ENCODE assay signal across 5 worm cellular contexts in the genomic region with DNA sequence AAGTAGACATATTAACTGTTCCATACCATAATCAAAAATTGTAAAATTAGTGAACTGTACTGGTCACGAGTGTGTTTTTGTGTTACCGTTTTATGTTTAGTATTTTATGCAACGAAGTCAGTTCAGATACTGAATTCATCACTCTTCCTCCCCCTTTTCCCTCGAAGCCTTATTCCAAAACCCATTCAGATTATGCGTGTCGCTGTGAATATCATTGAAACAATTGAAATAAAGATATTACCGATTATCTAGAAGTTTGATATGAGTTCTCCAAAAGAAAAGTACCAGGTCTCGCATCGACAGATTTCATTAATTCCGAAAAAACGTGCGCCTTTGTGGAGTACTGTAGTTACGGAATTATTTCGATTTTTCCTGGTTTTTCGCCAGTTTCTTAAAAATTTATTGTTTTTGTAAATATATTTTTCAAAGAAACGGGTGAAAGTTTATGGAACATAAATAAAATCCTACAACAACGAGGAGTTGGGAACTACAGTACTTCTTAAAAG.
TF ChIP-seq lines count a peak whose summit lies in the region.

No protein-coding gene starts in this region.

TF ChIP-seq in whole organism, L1 larva, 84 proteins besides CTCF, POLR2A, EP300 and RAD21:
- TF ChIP-seq nhr-71 (tag; optimal IDR thresholded peaks at IDR 0.05; lab: Kevin White, UChicago), result no peak
- no peak for TF ChIP-seq hlh-17 (GFP tag; optimal IDR thresholded peaks at IDR 0.05; lab: Kevin White, UChicago; ENCODE audit: borderline replicate concordance)
- TF ChIP-seq efl-1 (optimal IDR thresholded peaks at IDR 0.05; lab: Kevin White, UChicago), result no peak
- TF ChIP-seq efl-1 (GFP tag; optimal IDR thresholded peaks at IDR 0.05 in 1 of 2; lab: Kevin White, UChicago), result peak in 1 of 2 experiments; percentile 85
- peak; percentile 0 for TF ChIP-seq blmp-1 (tag; optimal IDR thresholded peaks at IDR 0.05; lab: Kevin White, UChicago)
- no peak for TF ChIP-seq lsy-2 (tag; optimal IDR thresholded peaks at IDR 0.05; lab: Kevin White, UChicago)

TF ChIP-seq in whole organism, L2 larva, 48 proteins besides CTCF, POLR2A, EP300 and RAD21:
- TF ChIP-seq ama-1 (optimal IDR thresholded peaks at IDR 0.05; lab: Kevin White, UChicago) (peak; percentile 59), lin-39 (tag; optimal IDR thresholded peaks at IDR 0.05; lab: Kevin White, UChicago) (no peak), ztf-4 (tag; optimal IDR thresholded peaks at IDR 0.05; lab: Kevin White, UChicago) (peak; percentile 35)

TF ChIP-seq in whole organism, L3 larva, 47 proteins besides CTCF, POLR2A, EP300 and RAD21:
- no peak for TF ChIP-seq sea-2 (GFP tag; optimal IDR thresholded peaks at IDR 0.05; lab: Kevin White, UChicago)
- TF ChIP-seq ceh-16 (tag; optimal IDR thresholded peaks at IDR 0.05; lab: Kevin White, UChicago), result no peak
- no peak for TF ChIP-seq egl-27 (tag; optimal IDR thresholded peaks at IDR 0.05; lab: Kevin White, UChicago)
- peak; percentile 4 for TF ChIP-seq elt-2 (tag; optimal IDR thresholded peaks at IDR 0.05; lab: Kevin White, UChicago)
- TF ChIP-seq nhr-76 (tag; optimal IDR thresholded peaks at IDR 0.05; lab: Kevin White, UChicago), result no peak
- no peak for TF ChIP-seq tbx-2 (tag; optimal IDR thresholded peaks at IDR 0.05; lab: Kevin White, UChicago)
- no peak for TF ChIP-seq unc-62 (GFP tag; optimal IDR thresholded peaks at IDR 0.05; lab: Kevin White, UChicago)
- no peak for TF ChIP-seq eor-1 (tag; optimal IDR thresholded peaks at IDR 0.05; lab: Kevin White, UChicago)
- TF ChIP-seq R02D3.7 (tag; optimal IDR thresholded peaks at IDR 0.05; lab: Kevin White, UChicago), result no peak
- TF ChIP-seq ztf-4 (tag; optimal IDR thresholded peaks at IDR 0.05; lab: Kevin White, UChicago), result no peak
- no peak for TF ChIP-seq elt-1 (tag; optimal IDR thresholded peaks at IDR 0.05; lab: Kevin White, UChicago)
- TF ChIP-seq egl-5 (tag; optimal IDR thresholded peaks at IDR 0.05; lab: Kevin White, UChicago), result no peak
- TF ChIP-seq mdl-1 (tag; optimal IDR thresholded peaks at IDR 0.05; lab: Kevin White, UChicago), result no peak
- TF ChIP-seq nhr-12 (tag; optimal IDR thresholded peaks at IDR 0.05; lab: Kevin White, UChicago), result no peak
- TF ChIP-seq unc-39 (tag; optimal IDR thresholded peaks at IDR 0.05; lab: Kevin White, UChicago), result no peak
- peak; percentile 12 for TF ChIP-seq lsy-12 (tag; optimal IDR thresholded peaks at IDR 0.05; lab: Kevin White, UChicago)
- no peak for TF ChIP-seq ZK546.5 (tag; optimal IDR thresholded peaks at IDR 0.05; lab: Kevin White, UChicago)
- no peak for TF ChIP-seq pha-4 (tag; optimal IDR thresholded peaks at IDR 0.05; lab: Kevin White, UChicago)
- no peak for TF ChIP-seq mml-1 (tag; optimal IDR thresholded peaks at IDR 0.05; lab: Kevin White, UChicago)
- no peak for TF ChIP-seq nfya-1 (tag; optimal IDR thresholded peaks at IDR 0.05; lab: Kevin White, UChicago; ENCODE audit: insufficient read depth)
- no peak for TF ChIP-seq skn-1 (tag; optimal IDR thresholded peaks at IDR 0.05; lab: Kevin White, UChicago)
- no peak for TF ChIP-seq fos-1 (tag; optimal IDR thresholded peaks at IDR 0.05; lab: Kevin White, UChicago)
- TF ChIP-seq jun-1 (tag; optimal IDR thresholded peaks at IDR 0.05; lab: Kevin White, UChicago), result no peak
- TF ChIP-seq fkh-10 (GFP tag; optimal IDR thresholded peaks at IDR 0.05; lab: Kevin White, UChicago), result no peak
- TF ChIP-seq ama-1 (optimal IDR thresholded peaks at IDR 0.05; lab: Kevin White, UChicago), result peak; percentile 46
- TF ChIP-seq daf-12 (tag; optimal IDR thresholded peaks at IDR 0.05; lab: Kevin White, UChicago), result no peak
TF ChIP-seq in whole organism, L3 larva: peak in this region for 3.

TF ChIP-seq in whole organism, L4 larva, 104 proteins besides CTCF, POLR2A, EP300 and RAD21 (continues in another document):
- peak; percentile 71 for TF ChIP-seq ama-1 (optimal IDR thresholded peaks at IDR 0.05; lab: Kevin White, UChicago)
- no peak for TF ChIP-seq mxl-3 (GFP tag; optimal IDR thresholded peaks at IDR 0.05; lab: Kevin White, UChicago)
- no peak for TF ChIP-seq nhr-48 (tag; optimal IDR thresholded peaks at IDR 0.05; lab: Kevin White, UChicago)
- TF ChIP-seq nhr-11 (tag; optimal IDR thresholded peaks at IDR 0.05; lab: Kevin White, UChicago), result no peak
- TF ChIP-seq dmd-8 (GFP tag; IDR thresholded peaks at IDR 0.05; lab: Robert Waterston, UW), result no peak
- no peak for TF ChIP-seq ceh-32 (tag; optimal IDR thresholded peaks at IDR 0.05; lab: Kevin White, UChicago; ENCODE audit: poor library complexity)
- 0 out of 2 replicates have a peak, but pooled peaks have one; percentile 29 for TF ChIP-seq zfp-3 (GFP tag; conservative IDR thresholded peaks at IDR 0.05; lab: Robert Waterston, UW)
- TF ChIP-seq nhr-111 (GFP tag; optimal IDR thresholded peaks at IDR 0.05; lab: Kevin White, UChicago), result no peak
- no peak for TF ChIP-seq dmd-9 (GFP tag; IDR thresholded peaks at IDR 0.05; lab: Robert Waterston, UW)
- TF ChIP-seq dpl-1 (GFP tag; optimal IDR thresholded peaks at IDR 0.05; lab: Kevin White, UChicago), result peak; percentile 20
- no peak for TF ChIP-seq nhr-42 (GFP tag; IDR thresholded peaks at IDR 0.05; lab: Robert Waterston, UW)
- TF ChIP-seq T20F7.1 (GFP tag; optimal IDR thresholded peaks at IDR 0.05; lab: Kevin White, UChicago), result no peak
- no peak for TF ChIP-seq vab-7 (GFP tag; IDR thresholded peaks at IDR 0.05; lab: Robert Waterston, UW)
- no peak for TF ChIP-seq zip-2 (tag; optimal IDR thresholded peaks at IDR 0.05; lab: Kevin White, UChicago)
- TF ChIP-seq php-3 (GFP tag; IDR thresholded peaks at IDR 0.05; lab: Robert Waterston, UW), result no peak
- no peak for TF ChIP-seq R02D3.7 (tag; optimal IDR thresholded peaks at IDR 0.05; lab: Kevin White, UChicago)
- TF ChIP-seq unc-39 (tag; optimal IDR thresholded peaks at IDR 0.05; lab: Kevin White, UChicago), result no peak
- TF ChIP-seq lin-1 (GFP tag; IDR thresholded peaks at IDR 0.05; lab: Robert Waterston, UW), result no peak
- no peak for TF ChIP-seq fkh-10 (GFP tag; optimal IDR thresholded peaks at IDR 0.05; lab: Kevin White, UChicago)
- peak; percentile 38 for TF ChIP-seq duxl-1 (tag; optimal IDR thresholded peaks at IDR 0.05; lab: Kevin White, UChicago; ENCODE audit: poor library complexity)
- TF ChIP-seq nhr-102 (tag; optimal IDR thresholded peaks at IDR 0.05; lab: Kevin White, UChicago), result no peak
- TF ChIP-seq nhr-77 (tag; optimal IDR thresholded peaks at IDR 0.05; lab: Kevin White, UChicago), result no peak
- TF ChIP-seq sdz-12 (GFP tag; optimal IDR thresholded peaks at IDR 0.05; lab: Kevin White, UChicago), result no peak
- TF ChIP-seq daf-16 (GFP tag; optimal IDR thresholded peaks at IDR 0.05; lab: Kevin White, UChicago), result no peak
- peak; percentile 1 for TF ChIP-seq daf-16 (tag; optimal IDR thresholded peaks at IDR 0.05; lab: Kevin White, UChicago)
- no peak for TF ChIP-seq F10B5.3 (tag; optimal IDR thresholded peaks at IDR 0.05; lab: Kevin White, UChicago)
- TF ChIP-seq daf-12 (tag; optimal IDR thresholded peaks at IDR 0.05; lab: Kevin White, UChicago), result no peak
- no peak for TF ChIP-seq pha-4 (GFP tag; IDR thresholded peaks at IDR 0.05; lab: Robert Waterston, UW)
- no peak for TF ChIP-seq pha-4 (tag; optimal IDR thresholded peaks at IDR 0.05; lab: Kevin White, UChicago)

TF ChIP-seq in whole organism, young adult, 124 proteins besides CTCF, POLR2A, EP300 and RAD21:
- no peak for TF ChIP-seq bed-2 (GFP tag; IDR thresholded peaks at IDR 0.05; lab: Robert Waterston, UW)
- TF ChIP-seq Y53G8AR.9 (GFP tag; conservative IDR thresholded peaks at IDR 0.05; lab: Robert Waterston, UW), result 0 out of 2 replicates have a peak, but pooled peaks have one; percentile 14
- TF ChIP-seq ztf-18 (tag; optimal IDR thresholded peaks at IDR 0.05; lab: Kevin White, UChicago), result peak; percentile 20
- no peak for TF ChIP-seq cebp-1 (GFP tag; IDR thresholded peaks at IDR 0.05; lab: Robert Waterston, UW)
- peak; percentile 52 for TF ChIP-seq cebp-1 (tag; optimal IDR thresholded peaks at IDR 0.05; lab: Kevin White, UChicago)
